Fruit fly (Drosophila melanogaster) whole organism, prepupa: ENCODE data around the gene TfIIEbeta.
A peak's percentile ranks its signal among the peaks of the same experiment; 100 is the strongest.

ENCODE experiments used
- Blimp-1 ChIP-seq: fragments of 200-800 bp; sonication (Bioruptor generic); optimal IDR thresholded peaks from 3 replicates; lab custom pipeline; 2017; ENCODE audit warnings: missing biosample characterization, missing genetic modification characterization, mild to moderate bottlenecking, moderate library complexity, missing genetic modification reagents
- CG10631 ChIP-seq: fragments of 200-800 bp; sonication (Bioruptor generic); optimal IDR thresholded peaks from 2 replicates; lab custom pipeline; 2016; ENCODE audit warnings: missing biosample characterization, missing genetic modification characterization
- CG10669 ChIP-seq: fragments of 200-800 bp; sonication (Bioruptor generic); optimal IDR thresholded peaks from 3 replicates; lab custom pipeline; 2018; ENCODE audit warnings: missing biosample characterization, mild to moderate bottlenecking, missing genetic modification characterization, moderate library complexity
- CG11294 ChIP-seq: fragments of 200-800 bp; sonication (Bioruptor generic); IDR thresholded peaks from 2 replicates; pipeline ENCODE4 v1.3.6; 2022; ENCODE audit warnings: missing biosample characterization, missing genetic modification characterization
- CG11762 ChIP-seq: fragments of 200-800 bp; sonication (Bioruptor generic); optimal IDR thresholded peaks from 3 replicates; lab custom pipeline; 2016; ENCODE audit warnings: missing biosample characterization, missing genetic modification characterization; ENCODE audit not compliant: insufficient read depth
- CG11902 ChIP-seq: fragments of 200-800 bp; sonication (Bioruptor generic); optimal IDR thresholded peaks from 3 replicates; lab custom pipeline; 2016; ENCODE audit warnings: missing biosample characterization, missing genetic modification characterization
- CG15336 ChIP-seq: fragments of 200-800 bp; sonication (Bioruptor generic); IDR thresholded peaks from 2 replicates; pipeline ENCODE4 v1.3.6; 2022; ENCODE audit warnings: missing biosample characterization, missing genetic modification characterization
- CG3032 ChIP-seq: fragments of 200-800 bp; optimal IDR thresholded peaks from 2 replicates; lab custom pipeline; 2019; ENCODE audit warnings: missing biosample characterization, mild to moderate bottlenecking, missing genetic modification characterization, moderate library complexity
- CG31627 ChIP-seq: fragments of 200-800 bp; sonication (Bioruptor generic); optimal IDR thresholded peaks from 3 replicates; lab custom pipeline; 2016; ENCODE audit warnings: missing biosample characterization, missing genetic modification characterization
- CG32006 ChIP-seq: fragments of 200-800 bp; sonication (Bioruptor generic); optimal IDR thresholded peaks from 3 replicates; lab custom pipeline; 2017; ENCODE audit warnings: missing biosample characterization, mild to moderate bottlenecking, missing genetic modification characterization
- CG34406 ChIP-seq: fragments of 200-800 bp; sonication (Bioruptor generic); optimal IDR thresholded peaks from 3 replicates; lab custom pipeline; 2016; ENCODE audit warnings: missing biosample characterization, missing genetic modification characterization
- CG6163 ChIP-seq: fragments of 200-800 bp; sonication (Bioruptor generic); IDR thresholded peaks from 3 replicates; pipeline ENCODE4 v1.3.6; 2022; ENCODE audit warnings: missing biosample characterization, missing genetic modification characterization
- CG6276 ChIP-seq: fragments of 200-800 bp; sonication (Bioruptor generic); optimal IDR thresholded peaks from 2 replicates; lab custom pipeline; 2017; ENCODE audit warnings: missing biosample characterization, mild to moderate bottlenecking, missing genetic modification characterization
- CG6792 ChIP-seq: fragments of 200-800 bp; sonication (Bioruptor generic); optimal IDR thresholded peaks from 3 replicates; lab custom pipeline; 2016; ENCODE audit warnings: missing biosample characterization, missing genetic modification characterization
- CG6808 ChIP-seq: fragments of 200-800 bp; sonication (Bioruptor generic); optimal IDR thresholded peaks from 3 replicates; lab custom pipeline; 2017; ENCODE audit warnings: missing biosample characterization, missing genetic modification characterization, mild to moderate bottlenecking, moderate library complexity, missing genetic modification reagents
- CG6854 ChIP-seq: fragments of 200-800 bp; sonication (Bioruptor generic); optimal IDR thresholded peaks from 2 replicates; lab custom pipeline; 2017; ENCODE audit warnings: missing biosample characterization, mild to moderate bottlenecking, missing genetic modification characterization
- CG8119 ChIP-seq: fragments of 200-800 bp; sonication (Bioruptor generic); IDR thresholded peaks from 3 replicates; pipeline ENCODE4 v1.3.6; 2022; ENCODE audit warnings: missing biosample characterization, missing genetic modification characterization
- CG8632 ChIP-seq: fragments of 200-800 bp; sonication (Bioruptor generic); optimal IDR thresholded peaks from 3 replicates; lab custom pipeline; 2016; ENCODE audit warnings: missing biosample characterization, missing genetic modification characterization
- Eip78C ChIP-seq: fragments of 200-800 bp; sonication (Bioruptor generic); peaks from one replicate; lab custom pipeline; 2016; ENCODE audit warnings: missing biosample characterization, missing genetic modification characterization
- Ets96B ChIP-seq: fragments of 200-800 bp; optimal IDR thresholded peaks from 2 replicates; lab custom pipeline; 2019; ENCODE audit warnings: missing biosample characterization, mild to moderate bottlenecking, missing genetic modification characterization, moderate library complexity
- Hr4 ChIP-seq: fragments of 200-800 bp; sonication (Bioruptor generic); optimal IDR thresholded peaks from 3 replicates; lab custom pipeline; 2016; ENCODE audit warnings: missing biosample characterization, missing genetic modification characterization
- Lpt ChIP-seq: fragments of 200-800 bp; sonication (Bioruptor generic); optimal IDR thresholded peaks from 3 replicates; lab custom pipeline; 2016; ENCODE audit warnings: missing biosample characterization, missing genetic modification characterization
- Sox14 ChIP-seq: fragments of 200-800 bp; sonication (Bioruptor generic); optimal IDR thresholded peaks from 3 replicates; lab custom pipeline; 2016; ENCODE audit warnings: missing biosample characterization, missing genetic modification characterization
- Sox15 ChIP-seq: fragments of 200-800 bp; sonication (Bioruptor generic); optimal IDR thresholded peaks from 3 replicates; lab custom pipeline; 2016; ENCODE audit warnings: missing biosample characterization, missing genetic modification characterization
- cyc ChIP-seq: fragments of 200-800 bp; sonication (Bioruptor generic); optimal IDR thresholded peaks from 3 replicates; lab custom pipeline; 2016; ENCODE audit warnings: missing biosample characterization, missing genetic modification characterization
- dac ChIP-seq: fragments of 200-800 bp; sonication (Bioruptor generic); optimal IDR thresholded peaks from 2 replicates; lab custom pipeline; 2017; ENCODE audit warnings: missing biosample characterization, mild to moderate bottlenecking, missing genetic modification characterization
- dsx ChIP-seq: fragments of 200-800 bp; optimal IDR thresholded peaks from 3 replicates; lab custom pipeline; 2019; ENCODE audit warnings: missing biosample characterization, mild to moderate bottlenecking, missing genetic modification characterization, moderate library complexity; ENCODE audit not compliant: poor library complexity, severe bottlenecking
- esn ChIP-seq: fragments of 200-800 bp; sonication (Bioruptor generic); optimal IDR thresholded peaks from 2 replicates; lab custom pipeline; 2016; ENCODE audit warnings: missing biosample characterization, mild to moderate bottlenecking, missing genetic modification characterization, moderate library complexity
- fd59A ChIP-seq: fragments of 200-800 bp; sonication (Bioruptor generic); optimal IDR thresholded peaks from 2 replicates; lab custom pipeline; 2017; ENCODE audit warnings: missing biosample characterization, mild to moderate bottlenecking, missing genetic modification characterization, missing genetic modification reagents
- fkh ChIP-seq: fragments of 200-800 bp; sonication (Bioruptor generic); optimal IDR thresholded peaks from 3 replicates; lab custom pipeline; 2017; ENCODE audit warnings: missing biosample characterization, mild to moderate bottlenecking, missing genetic modification characterization, moderate library complexity
- salr ChIP-seq, 2 experiments: fragments of 200-800 bp; sonication (Bioruptor generic); optimal IDR thresholded peaks; 3 replicates each; lab custom pipeline; 2016 to 2018; ENCODE audit warnings: missing biosample characterization in 2 of 2, missing genetic modification characterization in 2 of 2, mild to moderate bottlenecking in 1 of 2
- spab ChIP-seq: fragments of 200-800 bp; sonication (Bioruptor generic); optimal IDR thresholded peaks from 2 replicates; lab custom pipeline; 2017; ENCODE audit warnings: missing biosample characterization, mild to moderate bottlenecking, missing genetic modification characterization, missing genetic modification reagents
- svp ChIP-seq: fragments of 200-800 bp; sonication (Bioruptor generic); peaks from one replicate; lab custom pipeline; 2016; ENCODE audit warnings: missing biosample characterization, missing genetic modification characterization

TfIIEbeta gene

DNA sequence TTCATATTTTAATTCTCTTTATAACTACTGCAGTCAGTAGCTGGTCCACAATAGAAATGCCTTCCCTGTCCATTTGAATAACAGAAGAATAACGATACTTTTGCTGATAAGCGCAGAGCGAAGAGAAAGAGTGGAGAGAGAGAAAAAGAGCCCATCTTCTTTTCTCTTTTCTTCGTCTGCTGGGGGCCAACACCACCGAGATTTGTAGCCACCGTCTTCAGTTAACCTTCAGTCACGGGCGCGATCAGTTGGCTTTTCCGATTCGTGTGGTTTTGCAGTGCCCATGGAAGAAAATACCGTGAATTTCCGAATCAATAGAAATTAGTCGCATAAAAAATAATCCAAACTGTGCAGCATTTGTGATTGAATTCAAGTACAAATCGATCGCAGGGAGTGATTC is 23.3 kb upstream of the TfIIEbeta start, which contains the start of gene CG1273:
CG1273 (plus strand) TSS at position 218 of the 400 bp plus-strand sequence.
- TF ChIP-seq esn: peak; percentile 10
- TF ChIP-seq CG10631 (GFP tag; lab: Kevin White, UChicago): no peak
- no peak for TF ChIP-seq Hr4 (GFP tag; lab: Kevin White, UChicago)

DNA sequence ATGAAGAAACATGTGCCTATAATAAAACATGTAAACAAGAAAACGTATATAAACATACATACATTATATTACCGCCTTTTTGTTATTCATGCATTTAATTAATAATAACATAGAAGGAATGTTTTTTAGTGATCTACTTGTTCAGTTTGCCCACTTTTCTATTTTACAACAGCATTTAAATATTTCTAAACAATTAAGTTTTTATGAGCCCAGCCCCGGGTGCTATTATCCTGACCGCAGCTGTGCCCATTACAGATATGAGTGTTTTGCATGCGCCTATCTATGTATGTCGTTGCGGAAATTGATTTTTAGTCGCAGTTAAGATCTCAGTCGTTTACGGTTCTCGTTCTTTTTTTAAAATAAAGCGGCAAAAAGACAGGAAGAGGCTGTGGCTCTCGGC is 21.9 kb upstream of the TfIIEbeta start:
- TF ChIP-seq CG34406 (GFP tag; lab: Kevin White, UChicago): no peak
- TF ChIP-seq CG6808: no peak
- no peak for TF ChIP-seq CG11902
- TF ChIP-seq dac (GFP tag; lab: Kevin White, UChicago): no peak
- TF ChIP-seq CG10669 (GFP tag; lab: Kevin White, UChicago): no peak
- TF ChIP-seq CG15336 (GFP tag; lab: Robert Waterston, UW): no peak
- no peak for TF ChIP-seq Lpt
- no peak for TF ChIP-seq CG6854 (GFP tag; lab: Kevin White, UChicago)
- TF ChIP-seq esn: no peak
- TF ChIP-seq CG32006 (GFP tag; lab: Kevin White, UChicago): peak; percentile 33
- TF ChIP-seq Eip78C (GFP tag; lab: Kevin White, UChicago): peak; percentile 63
- TF ChIP-seq Sox15 (GFP tag; lab: Kevin White, UChicago): no peak
- TF ChIP-seq spab (GFP tag; lab: Kevin White, UChicago): no peak
- no peak for TF ChIP-seq fkh
- no peak for TF ChIP-seq dsx (GFP tag; lab: Kevin White, UChicago)
- TF ChIP-seq CG3032 (tag; lab: Kevin White, UChicago): no peak
- no peak for TF ChIP-seq Hr4 (GFP tag; lab: Kevin White, UChicago)
- no peak for TF ChIP-seq Blimp-1 (GFP tag; lab: Kevin White, UChicago)
- 0 out of 3 replicates have a peak, but pooled peaks have one; percentile 6 for TF ChIP-seq CG6163 (GFP tag; lab: Robert Waterston, UW)
- TF ChIP-seq salr (GFP tag; optimal IDR thresholded peaks at IDR 0.05; lab: Kevin White, UChicago): no peak

DNA sequence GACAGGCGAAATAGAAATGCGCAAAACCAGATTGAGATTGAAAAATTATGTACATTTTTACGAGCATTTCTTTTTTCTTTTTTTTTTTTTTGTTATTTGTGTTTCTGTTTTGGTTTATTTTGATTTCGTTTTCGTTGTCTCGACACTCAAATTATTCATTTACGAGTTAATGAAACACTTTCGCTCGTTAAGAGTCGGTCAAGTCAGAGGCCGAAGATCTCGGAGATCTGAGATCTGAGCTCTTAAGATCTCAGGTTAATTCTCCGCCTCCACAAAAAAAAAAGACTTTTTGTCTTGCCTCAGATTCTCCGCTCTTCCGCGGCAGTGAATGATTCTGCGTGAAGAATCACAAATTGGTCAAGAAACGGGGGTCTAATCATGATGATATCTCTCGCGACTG is 21.0 kb upstream of the TfIIEbeta start:
- TF ChIP-seq cyc (GFP tag; lab: Kevin White, UChicago): no peak
- no peak for TF ChIP-seq CG6276
- TF ChIP-seq fd59A (GFP tag; lab: Kevin White, UChicago): no peak
- TF ChIP-seq fkh: no peak
- TF ChIP-seq Ets96B: no peak
- no peak for TF ChIP-seq CG31627 (GFP tag; lab: Kevin White, UChicago)
- no peak for TF ChIP-seq CG34406 (GFP tag; lab: Kevin White, UChicago)
- no peak for TF ChIP-seq CG11762 (GFP tag; lab: Kevin White, UChicago)
- no peak for TF ChIP-seq CG10631 (GFP tag; lab: Kevin White, UChicago)
- no peak for TF ChIP-seq CG8119 (GFP tag; lab: Robert Waterston, UW)
- no peak for TF ChIP-seq svp (GFP tag; lab: Kevin White, UChicago)
- no peak for TF ChIP-seq CG8632 (GFP tag; lab: Kevin White, UChicago)
- TF ChIP-seq CG32006 (GFP tag; lab: Kevin White, UChicago): no peak
- TF ChIP-seq CG15336 (GFP tag; lab: Robert Waterston, UW): no peak
- TF ChIP-seq Sox14: no peak
- no peak for TF ChIP-seq salr (GFP tag; optimal IDR thresholded peaks at IDR 0.05; lab: Kevin White, UChicago)
- TF ChIP-seq dsx (GFP tag; lab: Kevin White, UChicago): no peak
- no peak for TF ChIP-seq CG6854 (GFP tag; lab: Kevin White, UChicago)
- TF ChIP-seq CG3032 (tag; lab: Kevin White, UChicago): no peak

DNA sequence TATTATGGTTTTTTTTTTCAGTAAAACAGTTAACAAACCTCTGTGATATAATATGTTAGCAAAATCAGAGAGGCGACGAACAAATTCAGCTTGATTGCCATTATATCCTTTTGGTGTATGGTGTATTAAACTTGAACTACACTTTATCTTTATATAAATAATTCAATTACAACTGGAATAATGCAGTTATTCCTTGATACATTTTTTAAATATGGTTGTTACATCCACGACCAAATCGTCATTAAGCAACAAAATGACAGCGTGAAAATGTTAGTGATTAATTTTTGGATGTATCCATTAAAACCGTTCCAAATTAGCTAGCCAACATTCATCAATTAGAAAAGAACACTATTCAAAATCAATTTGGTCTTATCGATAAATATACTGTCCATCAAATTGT is 19.4 kb upstream of the TfIIEbeta start, which contains the start of gene CG33764:
CG33764 (minus strand) TSS at position 101 of the 400 bp plus-strand sequence.
- no peak for TF ChIP-seq CG8632 (GFP tag; lab: Kevin White, UChicago)
- TF ChIP-seq CG6792 (GFP tag; lab: Kevin White, UChicago): no peak
- no peak for TF ChIP-seq CG32006 (GFP tag; lab: Kevin White, UChicago)
- TF ChIP-seq CG11294: no peak
- no peak for TF ChIP-seq CG15336 (GFP tag; lab: Robert Waterston, UW)
